Worm (Caenorhabditis elegans): ENCODE measurements around the gene Y53G8AR.9.

DNA sequence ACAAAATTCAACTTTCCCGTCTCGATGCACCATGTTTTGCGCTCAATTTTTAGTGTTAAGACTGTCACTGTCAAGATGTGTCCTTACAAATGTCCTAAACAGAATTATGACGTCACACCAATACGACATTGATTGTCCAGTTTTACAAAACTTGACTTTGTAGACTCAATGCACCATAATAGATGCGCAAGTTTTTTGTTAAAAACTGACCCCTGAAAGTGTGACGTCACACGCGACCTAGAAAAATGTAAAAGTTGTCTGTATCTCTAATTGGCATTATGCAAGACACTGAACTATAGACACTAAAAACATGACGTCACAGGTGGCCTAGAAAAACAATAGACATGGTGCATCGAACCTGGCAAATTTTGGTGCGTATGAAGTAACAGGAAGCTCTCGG, 30.0 kb upstream of the Y53G8AR.9 start:
- no peak for TF ChIP-seq dpl-1 (GFP tag; optimal IDR thresholded peaks at IDR 0.05)
- no peak for TF ChIP-seq pha-4 (tag; optimal IDR thresholded peaks at IDR 0.05)
